Worm (Caenorhabditis elegans): ENCODE data around the gene irld-14.

DNA sequence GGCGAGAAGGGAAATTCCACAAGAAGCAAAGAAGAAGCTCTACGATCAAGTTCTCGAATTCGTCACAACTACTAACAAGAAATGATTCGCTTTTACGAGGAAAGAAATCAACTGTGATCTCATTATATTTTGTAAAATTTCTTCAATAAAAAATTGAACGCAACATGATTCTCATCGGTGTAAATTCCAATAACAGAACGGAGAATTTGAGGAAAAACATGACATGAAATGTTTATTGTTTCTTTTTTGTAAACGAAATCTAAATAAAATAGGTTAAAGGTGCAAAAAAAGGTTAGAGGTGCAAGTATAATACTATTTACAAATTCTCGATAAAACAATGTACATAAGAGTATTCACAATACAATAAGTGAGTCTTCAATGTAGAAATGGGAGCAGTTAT, 4.8 kb upstream of the irld-14 start:
- TF ChIP-seq ztf-29 (GFP tag; IDR thresholded peaks at IDR 0.05) (no peak), tab-1 (GFP tag; IDR thresholded peaks at IDR 0.05) (no peak), ztf-23 (GFP tag; IDR thresholded peaks at IDR 0.05) (no peak), T22C8.4 (GFP tag; IDR thresholded peaks at IDR 0.05) (no peak), flt-1 (GFP tag; IDR thresholded peaks at IDR 0.05) (no peak), klf-2 (GFP tag; conservative IDR thresholded peaks at IDR 0.05) (no peak), cog-1 (tag; optimal IDR thresholded peaks at IDR 0.05) (no peak), ref-1 (GFP tag; conservative IDR thresholded peaks at IDR 0.05) (no peak), med-1 (GFP tag; optimal IDR thresholded peaks at IDR 0.05; ENCODE audit: insufficient read depth) (no peak)

All from whole organism, midembryonic.